Fruit fly (Drosophila melanogaster): ENCODE results near the gene Gr77a.
A peak's percentile ranks its signal among the peaks of the same experiment; 100 is the strongest.

The Gr77a gene

dm6 chr3L:20719100-20719499 is 20.1 kb downstream of the Gr77a start, which contains the start of gene cmpy (continued):
- TF ChIP-seq CG18764 (GFP tag; optimal IDR thresholded peaks at IDR 0.05) (no peak), exex (tag; optimal IDR thresholded peaks at IDR 0.05) (no peak), chinmo (GFP tag; IDR thresholded peaks at IDR 0.05; ENCODE audit: partially characterized antibody) (0 out of 4 replicates have a peak, but pooled peaks have one; percentile 28), CG12299 (tag; optimal IDR thresholded peaks at IDR 0.05) (no peak), CG13424 (tag; optimal IDR thresholded peaks at IDR 0.05) (no peak), B-H1 (GFP tag; IDR thresholded peaks at IDR 0.05) (no peak), Rx (GFP tag; IDR thresholded peaks at IDR 0.05) (no peak), onecut (GFP tag; IDR thresholded peaks at IDR 0.05) (no peak), CG11560 (tag; IDR thresholded peaks at IDR 0.05) (no peak), knrl (GFP tag; IDR thresholded peaks at IDR 0.05; ENCODE audit: partially characterized antibody) (no peak), gcm2 (GFP tag; optimal IDR thresholded peaks at IDR 0.05) (no peak), Deaf1 (tag; optimal IDR thresholded peaks at IDR 0.05) (peak; percentile 22), CG10979 (tag; optimal IDR thresholded peaks at IDR 0.05) (no peak), CG4854 (GFP tag; optimal IDR thresholded peaks at IDR 0.05) (no peak), sob (GFP tag; IDR thresholded peaks at IDR 0.05) (no peak), CG11247 (GFP tag; IDR thresholded peaks at IDR 0.05) (no peak), CG2875 (GFP tag; optimal IDR thresholded peaks at IDR 0.05) (no peak), CG14014 (GFP tag; IDR thresholded peaks at IDR 0.05) (no peak), esg (GFP tag; conservative IDR thresholded peaks at IDR 0.05) (no peak), D19B (GFP tag; optimal IDR thresholded peaks at IDR 0.05) (no peak), CG11456 (GFP tag; IDR thresholded peaks at IDR 0.05) (0 out of 3 replicates have a peak, but pooled peaks have one; percentile 18), unc-4 (GFP tag; IDR thresholded peaks at IDR 0.05; ENCODE audit: partially characterized antibody) (no peak), CG16779 (GFP tag; IDR thresholded peaks at IDR 0.05) (no peak), CG9215 (GFP tag; IDR thresholded peaks at IDR 0.05) (no peak), CG3995 (GFP tag; optimal IDR thresholded peaks at IDR 0.05) (no peak), Adf1 (GFP tag; IDR thresholded peaks at IDR 0.05) (0 out of 2 replicates have a peak, but pooled peaks have one; percentile 10), inv (GFP tag; IDR thresholded peaks at IDR 0.05; ENCODE audit: partially characterized antibody) (no peak)

dm6 chr3L:20713800-20714199 is 25.4 kb downstream of the Gr77a start, which contains the start of gene CG34260:
CG34260 (plus strand) TSS chr3L:20714100.
- no peak for TF ChIP-seq Doc3 (GFP tag; IDR thresholded peaks at IDR 0.05; ENCODE audit: partially characterized antibody)
- no peak for TF ChIP-seq btn (GFP tag; optimal IDR thresholded peaks at IDR 0.05)
- TF ChIP-seq CG3281 (GFP tag; optimal IDR thresholded peaks at IDR 0.05), result no peak
- no peak for TF ChIP-seq CG14014 (GFP tag; IDR thresholded peaks at IDR 0.05)
- no peak for TF ChIP-seq nerfin-2 (GFP tag; IDR thresholded peaks at IDR 0.05; ENCODE audit: partially characterized antibody)
- no peak for TF ChIP-seq CG18262 (tag; optimal IDR thresholded peaks at IDR 0.05)
- no peak for TF ChIP-seq NfI (GFP tag; optimal IDR thresholded peaks at IDR 0.05)
- TF ChIP-seq schlank (tag; optimal IDR thresholded peaks at IDR 0.05), result no peak
- TF ChIP-seq CG5245 (GFP tag; optimal IDR thresholded peaks at IDR 0.05), result no peak
- no peak for TF ChIP-seq Ada2b (GFP tag; IDR thresholded peaks at IDR 0.05)
- TF ChIP-seq CG12071 (GFP tag; optimal IDR thresholded peaks at IDR 0.05), result no peak
- TF ChIP-seq Dll (GFP tag; IDR thresholded peaks at IDR 0.05; ENCODE audit: partially characterized antibody), result no peak
- TF ChIP-seq Lim3 (GFP tag; IDR thresholded peaks at IDR 0.05), result no peak
- TF ChIP-seq CG11085 (GFP tag; IDR thresholded peaks at IDR 0.05), result no peak
- TF ChIP-seq ems (GFP tag; optimal IDR thresholded peaks at IDR 0.05), result no peak
- no peak for TF ChIP-seq Sry-δ (GFP tag; optimal IDR thresholded peaks at IDR 0.05)
- TF ChIP-seq CG6854 (GFP tag; optimal IDR thresholded peaks at IDR 0.05), result no peak
- no peak for TF ChIP-seq bab2 (GFP tag; optimal IDR thresholded peaks at IDR 0.05)
- no peak for TF ChIP-seq MESR4 (GFP tag; optimal IDR thresholded peaks at IDR 0.05)
